Worm (Caenorhabditis elegans): ENCODE measurements around the gene ugt-18.

The ugt-18 gene

DNA sequence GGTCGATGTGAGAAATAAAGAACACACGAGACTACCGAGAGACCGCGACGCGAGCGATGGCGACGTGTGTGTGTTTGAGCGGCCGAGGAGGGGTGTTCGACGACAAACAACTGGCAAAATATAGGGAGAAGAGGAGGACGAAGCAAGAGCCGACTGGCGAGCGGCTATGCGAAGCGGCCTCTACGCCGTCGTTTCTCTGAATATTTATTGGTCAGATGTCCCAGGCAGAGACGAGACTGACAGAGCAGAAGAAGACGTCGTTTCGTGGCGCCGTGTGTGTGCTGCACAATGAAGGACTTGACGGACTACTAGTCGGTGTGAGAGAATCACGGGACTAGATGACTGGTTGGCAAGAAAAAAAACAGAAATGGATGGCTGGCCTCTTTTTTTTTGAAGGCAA is 905 bp upstream of the ugt-18 start (continued):
- peak in 1 of 3 experiments; percentile 52 for TF ChIP-seq ceh-82 (tag; optimal IDR thresholded peaks at IDR 0.05)
- TF ChIP-seq isw-1 (GFP tag; IDR thresholded peaks at IDR 0.05), result no peak; the same call in 1 of the 2 replicates
- TF ChIP-seq elt-3 (tag; optimal IDR thresholded peaks at IDR 0.05), result no peak
- peak; percentile 20 for TF ChIP-seq nhr-20 (tag; optimal IDR thresholded peaks at IDR 0.05)
- no peak for TF ChIP-seq unc-62 (GFP tag; optimal IDR thresholded peaks at IDR 0.05)
- no peak for TF ChIP-seq ceh-90 (tag; optimal IDR thresholded peaks at IDR 0.05)
- peak; percentile 53 for TF ChIP-seq lir-3 (tag; optimal IDR thresholded peaks at IDR 0.05; ENCODE audit: poor library complexity)
- TF ChIP-seq fkh-10 (GFP tag; optimal IDR thresholded peaks at IDR 0.05), result peak; percentile 42
- TF ChIP-seq pqm-1 (tag; optimal IDR thresholded peaks at IDR 0.05), result no peak
- peak; percentile 34 for TF ChIP-seq unc-86 (tag; optimal IDR thresholded peaks at IDR 0.05)
- TF ChIP-seq ama-1 (optimal IDR thresholded peaks at IDR 0.05), result no peak
- no peak for TF ChIP-seq sptf-1 (tag; optimal IDR thresholded peaks at IDR 0.05)
- TF ChIP-seq F16B12.6 (tag; optimal IDR thresholded peaks at IDR 0.05), result no peak
- peak; percentile 18 for TF ChIP-seq snu-23 (GFP tag; optimal IDR thresholded peaks at IDR 0.05)
- no peak for TF ChIP-seq efl-1 (optimal IDR thresholded peaks at IDR 0.05)
- TF ChIP-seq efl-1 (GFP tag; optimal IDR thresholded peaks at IDR 0.05 in 1 of 2), result peak in 1 of 2 experiments; percentile 64
- peak; percentile 25 for TF ChIP-seq snpc-4 (tag; optimal IDR thresholded peaks at IDR 0.05)
- TF ChIP-seq nhr-85 (tag), result no peak
- TF ChIP-seq mdl-1 (tag; optimal IDR thresholded peaks at IDR 0.05), result no peak

DNA sequence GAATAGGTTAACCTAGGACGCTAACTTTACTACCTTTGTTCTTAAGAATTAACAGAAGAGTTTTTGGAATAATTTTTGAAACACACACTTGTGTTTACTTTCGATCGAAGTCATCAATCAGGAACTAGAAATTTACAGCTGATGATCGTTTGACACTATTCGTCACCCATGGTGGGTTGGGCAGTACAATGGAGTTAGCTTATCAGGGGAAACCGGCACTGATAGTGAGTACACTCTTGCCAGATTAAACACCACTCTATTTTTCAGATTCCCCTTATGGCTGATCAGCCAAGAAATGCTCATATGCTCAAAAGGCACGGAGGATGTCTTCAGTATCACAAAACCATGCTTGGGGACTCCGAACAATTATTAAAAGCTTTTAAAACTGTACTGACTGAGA is 2.0 kb downstream of the ugt-18 start:
- TF ChIP-seq nhr-20 (tag; optimal IDR thresholded peaks at IDR 0.05), result peak; percentile 44
- no peak for TF ChIP-seq efl-3 (GFP tag; optimal IDR thresholded peaks at IDR 0.05)
- TF ChIP-seq tbx-2 (tag; optimal IDR thresholded peaks at IDR 0.05), result no peak
- TF ChIP-seq elt-2 (tag; optimal IDR thresholded peaks at IDR 0.05), result peak; percentile 64

DNA sequence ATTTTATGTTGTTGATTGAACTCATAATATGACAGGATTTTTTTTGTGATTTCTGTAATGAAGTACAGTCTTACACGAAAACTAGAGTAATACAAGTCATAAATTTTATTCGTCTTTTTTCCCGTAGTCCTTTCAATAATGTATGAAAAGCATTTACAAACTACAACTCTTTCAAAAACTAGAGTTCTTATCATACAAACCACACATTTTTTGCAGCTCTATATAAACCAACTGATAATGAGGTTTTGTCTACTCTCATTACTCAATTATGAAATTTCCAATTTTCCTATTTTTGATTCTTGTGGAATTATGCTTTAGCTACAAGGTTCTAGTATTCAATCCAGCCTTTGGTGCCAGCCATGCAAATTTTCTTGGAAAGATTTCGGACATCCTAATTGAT is 4.7 kb downstream of the ugt-18 start, which contains the start of gene ugt-16:
ugt-16 (plus strand) TSS at position 248 of the 400 bp plus-strand sequence.
- TF ChIP-seq elt-2 (tag; optimal IDR thresholded peaks at IDR 0.05), result peak; percentile 78
- TF ChIP-seq nhr-20 (tag; optimal IDR thresholded peaks at IDR 0.05), result peak; percentile 50
- TF ChIP-seq fkh-10 (GFP tag; optimal IDR thresholded peaks at IDR 0.05), result no peak
- TF ChIP-seq ama-1 (optimal IDR thresholded peaks at IDR 0.05), result no peak

DNA sequence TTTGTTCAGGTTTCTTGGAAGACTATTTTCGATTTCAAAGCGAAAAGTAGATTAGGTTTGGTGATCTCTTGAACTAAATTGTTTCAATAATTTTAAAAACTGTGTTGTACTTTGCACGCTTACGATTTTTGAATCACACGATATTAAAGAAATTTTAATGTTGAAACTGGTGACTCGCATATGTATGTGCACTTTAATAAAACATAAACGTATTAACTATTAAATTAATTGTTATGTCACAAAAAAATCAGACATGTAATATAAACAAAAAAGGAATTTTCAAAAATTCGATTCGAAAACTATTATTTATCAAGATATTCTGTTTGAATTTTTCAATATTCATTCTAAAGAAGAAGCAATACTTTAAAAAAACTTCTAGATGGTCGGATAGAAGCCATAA is 7.2 kb downstream of the ugt-18 start, which contains the start of gene ugt-15:
ugt-15 (plus strand) TSS at position 301 of the 400 bp plus-strand sequence.
- no peak for TF ChIP-seq nhr-11 (tag; optimal IDR thresholded peaks at IDR 0.05)
- TF ChIP-seq unc-86 (tag; optimal IDR thresholded peaks at IDR 0.05), result no peak
- no peak for TF ChIP-seq elt-2 (tag; optimal IDR thresholded peaks at IDR 0.05)
- TF ChIP-seq lin-14 (GFP tag; optimal IDR thresholded peaks at IDR 0.05), result no peak

DNA sequence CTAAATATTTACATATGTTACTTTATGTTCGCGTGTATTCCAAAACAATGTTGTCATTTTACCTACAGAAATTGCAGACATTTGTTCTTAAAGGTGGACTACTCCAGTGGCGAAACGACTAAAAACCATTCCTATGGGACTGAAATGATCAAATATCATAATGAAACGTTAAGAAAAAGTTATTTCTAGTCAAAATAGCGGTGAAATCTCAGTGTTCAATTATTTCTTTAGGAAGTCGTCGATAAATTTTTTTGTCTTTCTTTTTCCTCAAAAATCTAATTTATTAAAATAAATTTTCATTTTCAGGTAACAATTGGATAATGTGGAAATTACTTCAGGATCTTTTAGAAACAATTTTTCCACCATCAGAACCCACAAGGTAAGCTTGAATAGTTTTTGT is 15.3 kb downstream of the ugt-18 start, which contains the start of gene C44H9.4:
C44H9.4 (plus strand) TSS at position 301 of the 400 bp plus-strand sequence.
- no peak for TF ChIP-seq unc-62 (GFP tag; optimal IDR thresholded peaks at IDR 0.05)
- TF ChIP-seq elt-3 (tag; optimal IDR thresholded peaks at IDR 0.05), result no peak
- TF ChIP-seq elt-2 (tag; optimal IDR thresholded peaks at IDR 0.05), result no peak
- TF ChIP-seq jun-1 (tag; optimal IDR thresholded peaks at IDR 0.05), result no peak
- TF ChIP-seq mep-1 (tag; optimal IDR thresholded peaks at IDR 0.05), result no peak
- no peak for TF ChIP-seq nhr-71 (tag; optimal IDR thresholded peaks at IDR 0.05)

DNA sequence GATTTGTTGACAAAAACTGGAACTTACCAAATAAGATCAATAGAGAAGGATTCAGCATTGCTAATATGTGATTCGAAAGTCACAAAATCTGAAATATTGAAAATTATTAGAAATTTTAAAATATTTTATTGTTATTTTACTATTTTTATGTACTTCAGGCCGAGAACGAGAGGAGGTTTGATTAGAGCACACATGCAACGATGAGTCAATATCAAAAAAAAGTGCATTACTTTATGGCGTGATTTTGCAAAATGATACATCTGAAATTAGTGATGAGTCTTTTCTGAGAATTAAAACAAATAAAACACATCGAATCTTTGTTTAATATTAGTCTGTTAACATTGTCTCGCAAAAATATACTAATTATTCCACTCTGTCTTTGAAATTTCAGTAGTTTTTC is 24.7 kb downstream of the ugt-18 start:
- no peak for TF ChIP-seq lin-39 (tag; optimal IDR thresholded peaks at IDR 0.05)
- no peak for TF ChIP-seq fkh-8 (tag; optimal IDR thresholded peaks at IDR 0.05)
- no peak for TF ChIP-seq tlp-1 (tag; optimal IDR thresholded peaks at IDR 0.05)
- TF ChIP-seq aha-1 (tag; optimal IDR thresholded peaks at IDR 0.05), result no peak
- no peak for TF ChIP-seq unc-30 (tag; optimal IDR thresholded peaks at IDR 0.05)
- no peak for TF ChIP-seq isw-1 (GFP tag; IDR thresholded peaks at IDR 0.05)
- no peak for TF ChIP-seq zag-1 (tag; optimal IDR thresholded peaks at IDR 0.05)
- no peak for TF ChIP-seq ets-5 (GFP tag; IDR thresholded peaks at IDR 0.05)
- TF ChIP-seq nhr-28 (tag; optimal IDR thresholded peaks at IDR 0.05), result no peak
- TF ChIP-seq dpl-1 (GFP tag; optimal IDR thresholded peaks at IDR 0.05), result no peak
- no peak for TF ChIP-seq skn-1 (tag; optimal IDR thresholded peaks at IDR 0.05)
- TF ChIP-seq nhr-20 (tag; optimal IDR thresholded peaks at IDR 0.05), result no peak
- TF ChIP-seq fkh-10 (GFP tag; optimal IDR thresholded peaks at IDR 0.05), result no peak
- no peak for TF ChIP-seq swsn-7 (tag; optimal IDR thresholded peaks at IDR 0.05)
- no peak for TF ChIP-seq sup-37 (GFP tag; optimal IDR thresholded peaks at IDR 0.05)
- no peak for TF ChIP-seq pag-3 (tag; optimal IDR thresholded peaks at IDR 0.05; ENCODE audit: borderline replicate concordance, insufficient read depth)
- TF ChIP-seq alr-1 (tag; optimal IDR thresholded peaks at IDR 0.05; ENCODE audit: borderline replicate concordance), result no peak

Measured in whole organism, L1 larva.